Worm (Caenorhabditis elegans): ENCODE results near the gene adt-2.

DNA sequence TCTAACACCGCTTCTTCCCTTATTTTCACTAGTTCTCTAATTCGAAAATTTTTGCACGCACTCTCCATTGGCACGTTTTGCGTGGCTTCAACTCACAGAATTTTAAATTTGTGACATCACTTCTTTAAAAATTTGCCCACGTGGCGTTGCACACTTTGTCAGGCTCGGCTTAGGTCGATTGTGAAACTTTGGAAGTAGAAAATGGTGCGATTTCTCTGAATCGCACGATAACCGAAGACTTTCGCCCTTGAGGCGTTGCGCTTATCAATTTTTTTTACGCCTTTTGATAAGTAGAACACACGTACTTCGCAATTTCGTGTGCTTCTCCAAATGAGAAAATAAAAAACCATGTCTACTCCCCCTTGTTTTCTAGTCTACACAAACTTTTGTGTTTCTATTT lies 7.7 kb upstream of the adt-2 start:
- TF ChIP-seq dve-1 (tag; optimal IDR thresholded peaks at IDR 0.05; ENCODE audit: insufficient read depth): peak; percentile 45
- TF ChIP-seq tra-1 (GFP tag; IDR thresholded peaks at IDR 0.05): peak; percentile 81
- no peak for TF ChIP-seq ctbp-1 (GFP tag; IDR thresholded peaks at IDR 0.05)
- TF ChIP-seq nhr-28 (tag; optimal IDR thresholded peaks at IDR 0.05): peak; percentile 85
- TF ChIP-seq unc-39 (tag; optimal IDR thresholded peaks at IDR 0.05): no peak
- peak; percentile 47 for TF ChIP-seq hlh-30 (tag; optimal IDR thresholded peaks at IDR 0.05; ENCODE audit: insufficient read depth)
